Worm (Caenorhabditis elegans): Measurements from ENCODE around the gene D2085.7.

DNA sequence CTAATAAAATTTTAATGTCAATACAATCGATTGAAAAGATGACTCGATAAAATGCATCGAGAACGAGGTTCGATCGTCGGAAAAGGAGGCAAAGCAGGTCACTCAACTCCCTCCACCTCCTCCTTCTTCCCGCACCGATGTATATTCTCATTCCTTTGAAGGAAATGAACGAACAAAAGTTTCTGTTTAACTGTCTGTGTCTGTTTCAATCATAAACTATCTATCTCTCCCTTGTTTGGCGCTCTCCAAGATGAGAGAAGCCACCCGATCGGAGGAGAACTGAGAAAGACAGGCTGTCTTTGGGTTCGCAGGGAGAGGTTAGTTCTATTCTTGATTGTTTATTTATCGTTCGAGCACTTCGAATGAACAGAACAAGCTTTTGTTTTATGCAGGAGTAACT lies at the start of gene D2085.7:
- TF ChIP-seq nhr-237 (tag; optimal IDR thresholded peaks at IDR 0.05) (no peak), snpc-4 (tag; optimal IDR thresholded peaks at IDR 0.05) (no peak), mep-1 (tag; optimal IDR thresholded peaks at IDR 0.05) (no peak)
